Fruit fly (Drosophila melanogaster) whole organism, embryonic: ENCODE measurements around the gene kek4.

Experiments
- Antp ChIP-seq: fragments of 200-800 bp; sonication (Bioruptor generic); optimal IDR thresholded peaks from 3 replicates; lab custom pipeline; 2016; ENCODE audit warnings: missing biosample characterization, missing genetic modification characterization
- CG1024 ChIP-seq: fragments of 200-800 bp; sonication (Bioruptor generic); IDR thresholded peaks from 2 replicates; pipeline ENCODE4 v1.3.6; 2022; ENCODE audit warnings: missing biosample characterization, missing genetic modification characterization
- CG11398 ChIP-seq: fragments of 200-800 bp; sonication (Bioruptor generic); optimal IDR thresholded peaks from 2 replicates; lab custom pipeline; 2016; ENCODE audit warnings: missing biosample characterization, missing genetic modification characterization
- CG11560 ChIP-seq: fragments of 200-800 bp; sonication (Bioruptor generic); IDR thresholded peaks from 3 replicates; pipeline ENCODE4 v1.3.6; 2022; ENCODE audit warnings: missing biosample characterization, missing genetic modification characterization
- CG13123 ChIP-seq: fragments of 200-800 bp; sonication (Bioruptor generic); optimal IDR thresholded peaks from 2 replicates; lab custom pipeline; 2016; ENCODE audit warnings: missing biosample characterization, missing genetic modification characterization
- CG14965 ChIP-seq: fragments of 200-800 bp; sonication (Bioruptor generic); optimal IDR thresholded peaks from 2 replicates; lab custom pipeline; 2016; ENCODE audit warnings: missing biosample characterization, missing genetic modification characterization, borderline replicate concordance
- CG15269 ChIP-seq: fragments of 200-800 bp; sonication (Bioruptor generic); optimal IDR thresholded peaks from 2 replicates; lab custom pipeline; 2018; ENCODE audit warnings: missing biosample characterization, mild to moderate bottlenecking, missing genetic modification characterization, moderate library complexity
- CG1602 ChIP-seq: fragments of 200-800 bp; sonication (Bioruptor generic); optimal IDR thresholded peaks from 3 replicates; lab custom pipeline; 2016; ENCODE audit warnings: missing biosample characterization, missing genetic modification characterization
- CG17359 ChIP-seq: fragments of 200-800 bp; sonication (Bioruptor generic); optimal IDR thresholded peaks from 3 replicates; lab custom pipeline; 2018; ENCODE audit warnings: missing biosample characterization, mild to moderate bottlenecking, missing genetic modification characterization, moderate library complexity
- CG17385 ChIP-seq: fragments of 200-800 bp; sonication (Bioruptor generic); optimal IDR thresholded peaks from 3 replicates; lab custom pipeline; 2018; ENCODE audit warnings: missing biosample characterization, mild to moderate bottlenecking, missing genetic modification characterization
- CG1792 ChIP-seq: fragments of 200-800 bp; sonication (Bioruptor generic); optimal IDR thresholded peaks from 2 replicates; lab custom pipeline; 2016; ENCODE audit warnings: missing biosample characterization, missing genetic modification characterization
- CG18619 ChIP-seq: fragments of 200-800 bp; sonication (Bioruptor generic); optimal IDR thresholded peaks from 3 replicates; lab custom pipeline; 2017; ENCODE audit warnings: missing biosample characterization, mild to moderate bottlenecking, missing genetic modification characterization
- CG31224 ChIP-seq: fragments of 200-800 bp; sonication (Bioruptor generic); IDR thresholded peaks from 2 replicates; pipeline ENCODE4 v1.3.6; 2022; ENCODE audit warnings: missing biosample characterization, missing genetic modification characterization
- CG32772 ChIP-seq: fragments of 200-800 bp; sonication (Bioruptor generic); IDR thresholded peaks from 2 replicates; pipeline ENCODE4 v1.3.6; 2022; ENCODE audit warnings: missing biosample characterization, missing genetic modification characterization
- CG4617 ChIP-seq: fragments of 200-800 bp; sonication (Bioruptor generic); optimal IDR thresholded peaks from 3 replicates; lab custom pipeline; 2016; ENCODE audit warnings: missing biosample characterization, missing genetic modification characterization, borderline replicate concordance
- CG4854 ChIP-seq: fragments of 200-800 bp; sonication (Bioruptor generic); optimal IDR thresholded peaks from 2 replicates; lab custom pipeline; 2016; ENCODE audit warnings: missing biosample characterization, missing genetic modification characterization, inconsistent platforms
- CG6683 ChIP-seq: fragments of 200-800 bp; sonication (Bioruptor generic); optimal IDR thresholded peaks from 2 replicates; lab custom pipeline; 2017; ENCODE audit warnings: missing biosample characterization, mild to moderate bottlenecking, missing genetic modification characterization, missing genetic modification reagents
- CG7745 ChIP-seq: fragments of 200-800 bp; sonication (Bioruptor generic); optimal IDR thresholded peaks from 2 replicates; lab custom pipeline; 2018; ENCODE audit warnings: missing biosample characterization, mild to moderate bottlenecking, missing genetic modification characterization, moderate library complexity
- CG7963 ChIP-seq: fragments of 200-800 bp; sonication (Bioruptor generic); IDR thresholded peaks from 3 replicates; pipeline ENCODE4 v1.3.6; 2022; ENCODE audit warnings: missing biosample characterization, missing genetic modification characterization; ENCODE audit not compliant: partially characterized antibody
- CG8388 ChIP-seq: fragments of 200-800 bp; sonication (Bioruptor generic); optimal IDR thresholded peaks from 2 replicates; lab custom pipeline; 2019; ENCODE audit warnings: missing biosample characterization, mild to moderate bottlenecking, missing genetic modification characterization, moderate library complexity
- CG9932 ChIP-seq: fragments of 200-800 bp; sonication (Bioruptor generic); IDR thresholded peaks from 2 replicates; pipeline ENCODE4 v1.3.6; 2022; ENCODE audit warnings: missing biosample characterization, missing genetic modification characterization
- CTCF ChIP-seq: fragments of 200-800 bp; sonication (Bioruptor generic); optimal IDR thresholded peaks from 2 replicates; lab custom pipeline; 2017; ENCODE audit warnings: missing biosample characterization, mild to moderate bottlenecking, missing genetic modification characterization, moderate library complexity
- Camta ChIP-seq: fragments of 200-800 bp; sonication (Bioruptor generic); optimal IDR thresholded peaks from 2 replicates; lab custom pipeline; 2016; ENCODE audit warnings: missing biosample characterization, missing genetic modification characterization
- D ChIP-seq, 2 experiments: fragments of 200-800 bp in 1 of 2; fragments of >200 bp in 1 of 2; sonication (Bioruptor generic) in 1 of 2; optimal IDR thresholded peaks; 2 replicates in 1 of 2; 3 replicates in 1 of 2; lab custom pipeline; 2017; ENCODE audit warnings: mild to moderate bottlenecking in 1 of 2, missing biosample characterization in 1 of 2, missing genetic modification characterization in 1 of 2, missing genetic modification reagents in 1 of 2
- D19B ChIP-seq: fragments of 200-800 bp; sonication (Bioruptor generic); optimal IDR thresholded peaks from 2 replicates; lab custom pipeline; 2017; ENCODE audit warnings: missing biosample characterization, mild to moderate bottlenecking, missing genetic modification characterization
- Dbx ChIP-seq: fragments of 200-800 bp; sonication (Bioruptor generic); IDR thresholded peaks from 3 replicates; pipeline ENCODE4 v1.3.6; 2022; ENCODE audit warnings: missing biosample characterization, missing genetic modification characterization
- Doc2 ChIP-seq: fragments of 200-800 bp; sonication (Bioruptor generic); IDR thresholded peaks from 2 replicates; pipeline ENCODE4 v1.3.6; 2022; ENCODE audit warnings: missing biosample characterization, missing genetic modification characterization
- Hey ChIP-seq: fragments of 200-800 bp; sonication (Bioruptor generic); optimal IDR thresholded peaks from 3 replicates; lab custom pipeline; 2018; ENCODE audit warnings: missing biosample characterization, mild to moderate bottlenecking, missing genetic modification characterization
- Hr39 ChIP-seq: fragments of >200 bp; optimal IDR thresholded peaks from 2 replicates; lab custom pipeline; 2017
- Hr78 ChIP-seq, 2 experiments: fragments of 200-800 bp in 1 of 2; fragments of >200 bp in 1 of 2; sonication (Bioruptor generic) in 1 of 2; optimal IDR thresholded peaks; 2 replicates each; lab custom pipeline; 2017 to 2019; ENCODE audit warnings: missing biosample characterization in 2 of 2, missing genetic modification characterization in 2 of 2, mild to moderate bottlenecking in 1 of 2, moderate library complexity in 1 of 2
- MTF-1 ChIP-seq: fragments of 200-800 bp; sonication (Bioruptor generic); optimal IDR thresholded peaks from 2 replicates; lab custom pipeline; 2018; ENCODE audit warnings: missing biosample characterization, mild to moderate bottlenecking, missing genetic modification characterization, borderline replicate concordance
- Mad ChIP-seq: fragments of 200-800 bp; sonication (Bioruptor generic); optimal IDR thresholded peaks from 2 replicates; lab custom pipeline; 2016; ENCODE audit warnings: missing biosample characterization, missing genetic modification characterization
- Med ChIP-seq: fragments of 200-800 bp; sonication (Bioruptor generic); peaks from one replicate; lab custom pipeline; 2016; ENCODE audit warnings: missing biosample characterization, missing genetic modification characterization, mild to moderate bottlenecking, inconsistent platforms, moderate library complexity
- Oli ChIP-seq: fragments of 200-800 bp; sonication (Bioruptor generic); optimal IDR thresholded peaks from 2 replicates; lab custom pipeline; 2018; ENCODE audit warnings: missing biosample characterization, mild to moderate bottlenecking, missing genetic modification characterization, moderate library complexity
- Xrp1 ChIP-seq: fragments of 200-800 bp; sonication (Bioruptor generic); IDR thresholded peaks from 2 replicates; pipeline ENCODE4 v1.3.6; 2022; ENCODE audit warnings: missing biosample characterization, missing genetic modification characterization
- disco-r ChIP-seq: fragments of 200-800 bp; sonication (Bioruptor generic); optimal IDR thresholded peaks from 2 replicates; lab custom pipeline; 2016; ENCODE audit warnings: missing biosample characterization, missing genetic modification characterization
- eyg ChIP-seq: fragments of 200-800 bp; sonication (Bioruptor generic); optimal IDR thresholded peaks from 3 replicates; lab custom pipeline; 2016; ENCODE audit warnings: missing biosample characterization, missing genetic modification characterization
- gce ChIP-seq: fragments of 200-800 bp; sonication (Bioruptor generic); IDR thresholded peaks from 3 replicates; pipeline ENCODE4 v1.3.6; 2022; ENCODE audit warnings: missing biosample characterization, missing genetic modification characterization
- gfzf ChIP-seq: fragments of 200-800 bp; sonication (Bioruptor generic); optimal IDR thresholded peaks from 2 replicates; lab custom pipeline; 2016; ENCODE audit warnings: missing biosample characterization, mild to moderate bottlenecking, missing genetic modification characterization, moderate library complexity
- gsb-n ChIP-seq: fragments of 200-800 bp; sonication (Bioruptor generic); optimal IDR thresholded peaks from 3 replicates; lab custom pipeline; 2018; ENCODE audit warnings: missing biosample characterization, mild to moderate bottlenecking, missing genetic modification characterization
- hth ChIP-seq: fragments of >200 bp; optimal IDR thresholded peaks from 2 replicates; lab custom pipeline; 2017; ENCODE audit warnings: inconsistent platforms
- lov ChIP-seq, 2 experiments: fragments of 200-800 bp in 1 of 2; fragments of >200 bp in 1 of 2; sonication (Bioruptor generic) in 1 of 2; IDR thresholded peaks in 1 of 2; optimal IDR thresholded peaks in 1 of 2; 2 replicates in 1 of 2; 3 replicates in 1 of 2; pipeline versions ENCODE4 v1.3.6 to Lab custom; 2017 to 2022; ENCODE audit warnings: missing biosample characterization in 1 of 2, missing genetic modification characterization in 1 of 2
- pan ChIP-seq, 4 experiments: fragments of >200 bp in 3 of 4; fragments of 200-800 bp in 1 of 4; sonication (Bioruptor generic) in 1 of 4; optimal IDR thresholded peaks in 3 of 4; IDR thresholded peaks in 1 of 4; 2 replicates each; pipeline versions ENCODE4 v1.3.6 to Lab custom; 2017 to 2022; ENCODE audit warnings: missing biosample characterization in 2 of 4, missing genetic modification characterization in 2 of 4, mixed read lengths in 1 of 4
- phol ChIP-seq: fragments of 200-800 bp; sonication (Bioruptor generic); optimal IDR thresholded peaks from 3 replicates; lab custom pipeline; 2018; ENCODE audit warnings: missing biosample characterization, mild to moderate bottlenecking, missing genetic modification characterization, moderate library complexity
- pum ChIP-seq: fragments of 200-800 bp; sonication (Bioruptor generic); optimal IDR thresholded peaks from 2 replicates; lab custom pipeline; 2016; ENCODE audit warnings: missing biosample characterization, missing genetic modification characterization
- run ChIP-seq: fragments of 200-800 bp; sonication (Bioruptor generic); optimal IDR thresholded peaks from 3 replicates; lab custom pipeline; 2018; ENCODE audit warnings: missing biosample characterization, mild to moderate bottlenecking, missing genetic modification characterization
- schlank ChIP-seq: fragments of 200-800 bp; sonication (Bioruptor generic); optimal IDR thresholded peaks from 2 replicates; lab custom pipeline; 2018; ENCODE audit warnings: missing biosample characterization, mild to moderate bottlenecking, missing genetic modification characterization
- sens-2 ChIP-seq: fragments of 200-800 bp; sonication (Bioruptor generic); IDR thresholded peaks from 2 replicates; pipeline ENCODE4 v1.3.6; 2022; ENCODE audit warnings: missing biosample characterization, missing genetic modification characterization
- twi ChIP-seq: fragments of 200-800 bp; optimal IDR thresholded peaks from 2 replicates; lab custom pipeline; 2019; ENCODE audit warnings: missing biosample characterization, mild to moderate bottlenecking, missing genetic modification characterization, moderate library complexity
- vnd ChIP-seq: fragments of 200-800 bp; sonication (Bioruptor generic); IDR thresholded peaks from 3 replicates; pipeline ENCODE4 v1.3.6; 2022; ENCODE audit warnings: missing biosample characterization, missing genetic modification characterization; ENCODE audit not compliant: partially characterized antibody

Gene kek4

dm6 chr2L:13191894-13192293 is 23.3 kb downstream of the kek4 start, which contains the start of the genes CG16974 and Edem2 (continued):
- no peak for TF ChIP-seq pan (optimal IDR thresholded peaks at IDR 0.05; lab: Kevin White, UChicago)
- TF ChIP-seq pan (GFP tag; optimal IDR thresholded peaks at IDR 0.05 in 1 of 2, IDR thresholded peaks at IDR 0.05 in 1 of 2): peak in 1 of 2 experiments; percentile 82
- peak; percentile 85 for TF ChIP-seq CG32772
- peak; percentile 76 for TF ChIP-seq CG1602 (GFP tag; lab: Kevin White, UChicago)
- no peak for TF ChIP-seq run
- TF ChIP-seq CG1024 (GFP tag; lab: Robert Waterston, UW): no peak
- no peak for TF ChIP-seq Antp (GFP tag; lab: Kevin White, UChicago)
- TF ChIP-seq disco-r (GFP tag; lab: Kevin White, UChicago): no peak
- no peak for TF ChIP-seq CG18619
- TF ChIP-seq CG14965: no peak
- peak; percentile 70 for TF ChIP-seq CG17359 (tag; lab: Kevin White, UChicago)
- peak; percentile 64 for TF ChIP-seq CG13123 (GFP tag; lab: Kevin White, UChicago)
- no peak for TF ChIP-seq D19B
- TF ChIP-seq Dbx (GFP tag; lab: Robert Waterston, UW): peak; percentile 59; the same call in 2 of the 3 replicates
- no peak for TF ChIP-seq D (optimal IDR thresholded peaks at IDR 0.05; lab: Kevin White, UChicago)
- no peak for TF ChIP-seq D (GFP tag; optimal IDR thresholded peaks at IDR 0.05; lab: Kevin White, UChicago)
- TF ChIP-seq CG1792 (GFP tag; lab: Kevin White, UChicago): no peak
- TF ChIP-seq twi (tag; lab: Kevin White, UChicago): no peak
- no peak for TF ChIP-seq vnd
- peak; percentile 72 for TF ChIP-seq CG31224 (GFP tag; lab: Robert Waterston, UW)
- TF ChIP-seq gfzf (GFP tag; lab: Kevin White, UChicago): peak; percentile 73
- TF ChIP-seq pum (GFP tag; lab: Kevin White, UChicago): no peak
- no peak for TF ChIP-seq CG17385 (GFP tag; lab: Kevin White, UChicago)
- no peak for TF ChIP-seq gce
- peak; percentile 6 for TF ChIP-seq CG4854 (GFP tag; lab: Kevin White, UChicago)
- TF ChIP-seq CG11398 (GFP tag; lab: Kevin White, UChicago): no peak
- no peak for TF ChIP-seq hth (lab: Kevin White, UChicago)
- no peak for TF ChIP-seq Doc2 (GFP tag; lab: Robert Waterston, UW)
- TF ChIP-seq CG9932 (GFP tag; lab: Robert Waterston, UW): peak; percentile 83
- no peak for TF ChIP-seq Hr39 (lab: Kevin White, UChicago)
- TF ChIP-seq Camta (GFP tag; lab: Kevin White, UChicago): peak; percentile 14
- no peak for TF ChIP-seq Hey (tag; lab: Kevin White, UChicago)
- peak; percentile 39; the same call in 1 of the 3 replicates for TF ChIP-seq CG11560
- TF ChIP-seq sens-2 (GFP tag; lab: Robert Waterston, UW): no peak
- TF ChIP-seq Xrp1 (GFP tag; lab: Robert Waterston, UW): peak; percentile 85
- TF ChIP-seq CG7963 (GFP tag; lab: Robert Waterston, UW): no peak
- no peak for TF ChIP-seq lov (optimal IDR thresholded peaks at IDR 0.05; lab: Kevin White, UChicago)
- no peak for TF ChIP-seq lov (GFP tag; IDR thresholded peaks at IDR 0.05; lab: Robert Waterston, UW)
- TF ChIP-seq Hr78 (GFP tag; optimal IDR thresholded peaks at IDR 0.05; lab: Kevin White, UChicago): no peak
- peak; percentile 25 for TF ChIP-seq CG6683
- no peak for TF ChIP-seq MTF-1
- TF ChIP-seq eyg (GFP tag; lab: Kevin White, UChicago): no peak
- TF ChIP-seq CG8388 (GFP tag; lab: Kevin White, UChicago): no peak
- no peak for TF ChIP-seq CTCF
- TF ChIP-seq phol (tag; lab: Kevin White, UChicago): peak; percentile 89
- no peak for TF ChIP-seq gsb-n
- peak; percentile 89 for TF ChIP-seq Med (GFP tag; lab: Kevin White, UChicago)
- no peak for TF ChIP-seq Oli (tag; lab: Kevin White, UChicago)
- peak; percentile 90 for TF ChIP-seq CG4617 (GFP tag; lab: Kevin White, UChicago)
- no peak for TF ChIP-seq CG7745
- TF ChIP-seq schlank: no peak
- TF ChIP-seq Mad (GFP tag; lab: Kevin White, UChicago): peak; percentile 54
- no peak for TF ChIP-seq CG15269
